Fruit fly (Drosophila melanogaster) whole organism, embryonic: ENCODE data around the gene Syx5.

Experiments
- Bteb2 ChIP-seq: fragments of 200-800 bp; sonication (Bioruptor generic); optimal IDR thresholded peaks from 2 replicates; lab custom pipeline; 2016; ENCODE audit warnings: missing biosample characterization, missing genetic modification characterization
- CG10267 ChIP-seq: fragments of 200-800 bp; sonication (Bioruptor generic); optimal IDR thresholded peaks from 2 replicates; lab custom pipeline; 2018; ENCODE audit warnings: missing biosample characterization, mild to moderate bottlenecking, missing genetic modification characterization, moderate library complexity
- CG10274 ChIP-seq: fragments of 200-800 bp; sonication (Bioruptor generic); optimal IDR thresholded peaks from 3 replicates; lab custom pipeline; 2017; ENCODE audit warnings: missing biosample characterization, mild to moderate bottlenecking, missing genetic modification characterization
- CG10979 ChIP-seq: fragments of 200-800 bp; sonication (Bioruptor generic); optimal IDR thresholded peaks from 2 replicates; lab custom pipeline; 2018; ENCODE audit warnings: missing biosample characterization, mild to moderate bottlenecking, missing genetic modification characterization, moderate library complexity
- CG11398 ChIP-seq: fragments of 200-800 bp; sonication (Bioruptor generic); optimal IDR thresholded peaks from 2 replicates; lab custom pipeline; 2016; ENCODE audit warnings: missing biosample characterization, missing genetic modification characterization
- CG12155 ChIP-seq: fragments of 200-800 bp; sonication (Bioruptor generic); optimal IDR thresholded peaks from 3 replicates; lab custom pipeline; 2016; ENCODE audit warnings: missing biosample characterization, missing genetic modification characterization
- CG15073 ChIP-seq: fragments of 200-800 bp; sonication (Bioruptor generic); optimal IDR thresholded peaks from 2 replicates; lab custom pipeline; 2016; ENCODE audit warnings: missing biosample characterization, missing genetic modification characterization
- CG17359 ChIP-seq: fragments of 200-800 bp; sonication (Bioruptor generic); optimal IDR thresholded peaks from 3 replicates; lab custom pipeline; 2018; ENCODE audit warnings: missing biosample characterization, mild to moderate bottlenecking, missing genetic modification characterization, moderate library complexity
- CG17361 ChIP-seq: fragments of 200-800 bp; sonication (Bioruptor generic); IDR thresholded peaks from 3 replicates; pipeline ENCODE4 v1.3.6; 2022; ENCODE audit warnings: missing biosample characterization, missing genetic modification characterization
- CG18599 ChIP-seq: fragments of 200-800 bp; sonication (Bioruptor generic); optimal IDR thresholded peaks from 3 replicates; lab custom pipeline; 2017; ENCODE audit warnings: missing biosample characterization, missing genetic modification characterization, mild to moderate bottlenecking, moderate library complexity, missing genetic modification reagents
- CG2712 ChIP-seq: fragments of 200-800 bp; optimal IDR thresholded peaks from 3 replicates; lab custom pipeline; 2019; ENCODE audit warnings: missing biosample characterization, mild to moderate bottlenecking, missing genetic modification characterization, moderate library complexity
- CG3163 ChIP-seq: fragments of 200-800 bp; sonication (Bioruptor generic); optimal IDR thresholded peaks from 3 replicates; lab custom pipeline; 2016; ENCODE audit warnings: missing biosample characterization, missing genetic modification characterization
- CG32772 ChIP-seq: fragments of 200-800 bp; sonication (Bioruptor generic); IDR thresholded peaks from 2 replicates; pipeline ENCODE4 v1.3.6; 2022; ENCODE audit warnings: missing biosample characterization, missing genetic modification characterization
- CG3838 ChIP-seq: fragments of 200-800 bp; sonication (Bioruptor generic); optimal IDR thresholded peaks from 3 replicates; lab custom pipeline; 2016; ENCODE audit warnings: missing biosample characterization, missing genetic modification characterization
- CG4854 ChIP-seq: fragments of 200-800 bp; sonication (Bioruptor generic); optimal IDR thresholded peaks from 2 replicates; lab custom pipeline; 2016; ENCODE audit warnings: missing biosample characterization, missing genetic modification characterization, inconsistent platforms
- CG6683 ChIP-seq: fragments of 200-800 bp; sonication (Bioruptor generic); optimal IDR thresholded peaks from 2 replicates; lab custom pipeline; 2017; ENCODE audit warnings: missing biosample characterization, mild to moderate bottlenecking, missing genetic modification characterization, missing genetic modification reagents
- CG7786 ChIP-seq: fragments of 200-800 bp; sonication (Bioruptor generic); optimal IDR thresholded peaks from 2 replicates; lab custom pipeline; 2016; ENCODE audit warnings: missing biosample characterization, missing genetic modification characterization
- CG8089 ChIP-seq: fragments of 200-800 bp; sonication (Bioruptor generic); optimal IDR thresholded peaks from 3 replicates; lab custom pipeline; 2016; ENCODE audit warnings: missing biosample characterization, missing genetic modification characterization
- CG8478 ChIP-seq: fragments of >200 bp; optimal IDR thresholded peaks from 2 replicates; lab custom pipeline; 2018
- Deaf1 ChIP-seq: fragments of 200-800 bp; optimal IDR thresholded peaks from 3 replicates; lab custom pipeline; 2019; ENCODE audit warnings: missing biosample characterization, mild to moderate bottlenecking, missing genetic modification characterization, moderate library complexity
- Dek ChIP-seq: fragments of 200-800 bp; sonication (Bioruptor generic); optimal IDR thresholded peaks from 3 replicates; lab custom pipeline; 2019; ENCODE audit warnings: missing biosample characterization, mild to moderate bottlenecking, missing genetic modification characterization, moderate library complexity
- Ets97D ChIP-seq: fragments of 200-800 bp; sonication (Bioruptor generic); optimal IDR thresholded peaks from 3 replicates; lab custom pipeline; 2016; ENCODE audit warnings: missing biosample characterization, missing genetic modification characterization
- H2.0 ChIP-seq: fragments of 200-800 bp; sonication (Bioruptor generic); IDR thresholded peaks from 2 replicates; pipeline ENCODE4 v1.3.6; 2022; ENCODE audit warnings: missing biosample characterization, missing genetic modification characterization
- HLHmδ ChIP-seq: fragments of 200-800 bp; sonication (Bioruptor generic); optimal IDR thresholded peaks from 2 replicates; lab custom pipeline; 2018; ENCODE audit warnings: missing biosample characterization, mild to moderate bottlenecking, missing genetic modification characterization, moderate library complexity
- Hand ChIP-seq: fragments of 200-800 bp; sonication (Bioruptor generic); optimal IDR thresholded peaks from 2 replicates; lab custom pipeline; 2017; ENCODE audit warnings: mild to moderate bottlenecking, missing biosample characterization, missing genetic modification reagents, missing genetic modification characterization
- Hmx ChIP-seq: fragments of 200-800 bp; sonication (Bioruptor generic); optimal IDR thresholded peaks from 2 replicates; lab custom pipeline; 2016; ENCODE audit warnings: missing biosample characterization, missing genetic modification characterization
- Mad ChIP-seq: fragments of 200-800 bp; sonication (Bioruptor generic); optimal IDR thresholded peaks from 2 replicates; lab custom pipeline; 2016; ENCODE audit warnings: missing biosample characterization, missing genetic modification characterization
- NC2β ChIP-seq: fragments of 200-800 bp; sonication (Bioruptor generic); optimal IDR thresholded peaks from 2 replicates; lab custom pipeline; 2016; ENCODE audit warnings: missing biosample characterization, missing genetic modification characterization
- Neu2 ChIP-seq: fragments of 200-800 bp; sonication (Bioruptor generic); optimal IDR thresholded peaks from 3 replicates; lab custom pipeline; 2016; ENCODE audit warnings: missing biosample characterization, missing genetic modification characterization, borderline replicate concordance
- Pdp1 ChIP-seq, 2 experiments: fragments of 200-800 bp; sonication (Bioruptor generic); optimal IDR thresholded peaks; 3 replicates each; lab custom pipeline; 2016; ENCODE audit warnings: missing biosample characterization in 2 of 2, missing genetic modification characterization in 2 of 2, mild to moderate bottlenecking in 1 of 2, moderate library complexity in 1 of 2
- ara ChIP-seq: fragments of 200-800 bp; sonication (Bioruptor generic); IDR thresholded peaks from 2 replicates; pipeline ENCODE4 v1.3.6; 2022; ENCODE audit warnings: missing biosample characterization, missing genetic modification characterization
- bab2 ChIP-seq: fragments of 200-800 bp; sonication (Bioruptor generic); optimal IDR thresholded peaks from 2 replicates; lab custom pipeline; 2016; ENCODE audit warnings: missing biosample characterization, missing genetic modification characterization
- eve ChIP-seq, 2 experiments: fragments of >200 bp; optimal IDR thresholded peaks; 2 replicates each; lab custom pipeline; 2017; ENCODE audit warnings: missing biosample characterization in 2 of 2, missing genetic modification characterization in 2 of 2
- fd96Cb ChIP-seq: fragments of 200-800 bp; sonication (Bioruptor generic); optimal IDR thresholded peaks from 2 replicates; lab custom pipeline; 2018; ENCODE audit warnings: missing biosample characterization, mild to moderate bottlenecking, missing genetic modification characterization, moderate library complexity
- gce ChIP-seq: fragments of 200-800 bp; sonication (Bioruptor generic); IDR thresholded peaks from 3 replicates; pipeline ENCODE4 v1.3.6; 2022; ENCODE audit warnings: missing biosample characterization, missing genetic modification characterization
- gsb ChIP-seq: fragments of 200-800 bp; sonication (Bioruptor generic); IDR thresholded peaks from 2 replicates; pipeline ENCODE4 v1.3.6; 2022; ENCODE audit warnings: missing biosample characterization, missing genetic modification characterization
- hkb ChIP-seq, 2 experiments: fragments of 200-800 bp in 1 of 2; fragments of >200 bp in 1 of 2; sonication (Bioruptor generic) in 1 of 2; IDR thresholded peaks in 1 of 2; optimal IDR thresholded peaks in 1 of 2; 2 replicates each; pipeline versions ENCODE4 v1.3.6 to Lab custom; 2017 to 2022; ENCODE audit warnings: missing biosample characterization in 1 of 2, missing genetic modification characterization in 1 of 2
- jing ChIP-seq: fragments of 200-800 bp; sonication (Bioruptor generic); optimal IDR thresholded peaks from 2 replicates; lab custom pipeline; 2018; ENCODE audit warnings: missing biosample characterization, mild to moderate bottlenecking, missing genetic modification characterization
- nau ChIP-seq: fragments of 200-800 bp; sonication (Bioruptor generic); optimal IDR thresholded peaks from 3 replicates; lab custom pipeline; 2017; ENCODE audit warnings: missing biosample characterization, mild to moderate bottlenecking, missing genetic modification characterization, missing genetic modification reagents
- psq ChIP-seq: fragments of 200-800 bp; sonication (Bioruptor generic); optimal IDR thresholded peaks from 2 replicates; lab custom pipeline; 2017; ENCODE audit warnings: missing biosample characterization, missing genetic modification characterization
- repo ChIP-seq: fragments of 200-800 bp; sonication (Bioruptor generic); optimal IDR thresholded peaks from 2 replicates; lab custom pipeline; 2016; ENCODE audit warnings: missing biosample characterization, missing genetic modification characterization
- sc ChIP-seq, 3 experiments: fragments of >200 bp in 2 of 3; fragments of 200-800 bp in 1 of 3; sonication (Bioruptor generic) in 1 of 3; optimal IDR thresholded peaks; 2 replicates in 2 of 3; 3 replicates in 1 of 3; lab custom pipeline; 2017; ENCODE audit warnings: mild to moderate bottlenecking in 1 of 3, missing biosample characterization in 1 of 3, missing genetic modification characterization in 1 of 3, missing genetic modification reagents in 1 of 3
- scrt ChIP-seq: fragments of 200-800 bp; sonication (Bioruptor generic); optimal IDR thresholded peaks from 2 replicates; lab custom pipeline; 2018; ENCODE audit warnings: missing biosample characterization, mild to moderate bottlenecking, missing genetic modification characterization, moderate library complexity
- sd ChIP-seq: fragments of 200-800 bp; sonication (Bioruptor generic); optimal IDR thresholded peaks from 3 replicates; lab custom pipeline; 2018; ENCODE audit warnings: missing biosample characterization, mild to moderate bottlenecking, missing genetic modification characterization, moderate library complexity
- sob ChIP-seq: fragments of 200-800 bp; sonication (Bioruptor generic); IDR thresholded peaks from 2 replicates; pipeline ENCODE4 v1.3.6; 2022; ENCODE audit warnings: missing biosample characterization, missing genetic modification characterization
- sqz ChIP-seq: fragments of 200-800 bp; sonication (Bioruptor generic); optimal IDR thresholded peaks from 3 replicates; lab custom pipeline; 2018; ENCODE audit warnings: missing biosample characterization, mild to moderate bottlenecking, missing genetic modification characterization
- sr ChIP-seq: fragments of 200-800 bp; sonication (Bioruptor generic); IDR thresholded peaks from 3 replicates; pipeline ENCODE4 v1.3.6; 2022; ENCODE audit warnings: missing biosample characterization, missing genetic modification characterization
- stc ChIP-seq: fragments of 200-800 bp; sonication (Bioruptor generic); IDR thresholded peaks from 2 replicates; pipeline ENCODE4 v1.3.6; 2022; ENCODE audit warnings: missing biosample characterization, missing genetic modification characterization
- tio ChIP-seq: fragments of 200-800 bp; sonication (Bioruptor generic); optimal IDR thresholded peaks from 2 replicates; lab custom pipeline; 2017; ENCODE audit warnings: missing biosample characterization, missing genetic modification characterization, inconsistent platforms
- zfh1 ChIP-seq: fragments of 200-800 bp; sonication (Bioruptor generic); IDR thresholded peaks from 3 replicates; pipeline ENCODE4 v1.3.6; 2022; ENCODE audit warnings: missing biosample characterization, missing genetic modification characterization

The Syx5 gene

dm6 chr2L:16275809-16276178 is 31.4 kb upstream of the Syx5 start (continued):
- TF ChIP-seq CG17361 (GFP tag; lab: Robert Waterston, UW): peak; percentile 56; the same call in 2 of the 3 replicates
- TF ChIP-seq CG10274 (GFP tag; lab: Kevin White, UChicago): no peak
- TF ChIP-seq sqz (GFP tag; lab: Kevin White, UChicago): no peak
- TF ChIP-seq NC2β (GFP tag; lab: Kevin White, UChicago): no peak
- no peak for TF ChIP-seq CG15073 (GFP tag; lab: Kevin White, UChicago)
- TF ChIP-seq tio (GFP tag; lab: Kevin White, UChicago): peak; percentile 0
- no peak for TF ChIP-seq psq (GFP tag; lab: Kevin White, UChicago)
- TF ChIP-seq H2.0 (GFP tag; lab: Robert Waterston, UW): no peak
- TF ChIP-seq nau (GFP tag; lab: Kevin White, UChicago): peak; percentile 20
- TF ChIP-seq CG17359 (tag; lab: Kevin White, UChicago): peak; percentile 48
- TF ChIP-seq zfh1 (GFP tag; lab: Robert Waterston, UW): peak; percentile 19; the same call in 1 of the 3 replicates
- peak; percentile 44 for TF ChIP-seq CG10979
- no peak for TF ChIP-seq Ets97D (GFP tag; lab: Kevin White, UChicago)
- peak; percentile 50 for TF ChIP-seq scrt (GFP tag; lab: Kevin White, UChicago)
- TF ChIP-seq CG6683 (GFP tag; lab: Kevin White, UChicago): peak; percentile 40
- peak; percentile 40; the same call in 1 of the 2 replicates for TF ChIP-seq sob
- no peak for TF ChIP-seq CG8089 (GFP tag; lab: Kevin White, UChicago)
- TF ChIP-seq sd: peak; percentile 29
- TF ChIP-seq HLHmδ (GFP tag; lab: Kevin White, UChicago): no peak
- peak; percentile 36 for TF ChIP-seq CG10267 (tag; lab: Kevin White, UChicago)
- peak; percentile 13 for TF ChIP-seq Mad (GFP tag; lab: Kevin White, UChicago)
- TF ChIP-seq CG8478 (lab: Kevin White, UChicago): no peak
- peak; percentile 78 for TF ChIP-seq Neu2
- 0 out of 3 replicates have a peak, but pooled peaks have one; percentile 28 for TF ChIP-seq sr
- no peak for TF ChIP-seq Hmx (GFP tag; lab: Kevin White, UChicago)
- TF ChIP-seq eve (GFP tag; optimal IDR thresholded peaks at IDR 0.05; lab: Kevin White, UChicago): peak in 1 of 2 experiments; percentile 80
- TF ChIP-seq jing (GFP tag; lab: Kevin White, UChicago): peak; percentile 33
- peak in 1 of 2 experiments; percentile 24 for TF ChIP-seq Pdp1 (GFP tag; optimal IDR thresholded peaks at IDR 0.05; lab: Kevin White, UChicago)
- peak; percentile 86 for TF ChIP-seq CG18599 (GFP tag; lab: Kevin White, UChicago)
- TF ChIP-seq CG3838 (GFP tag; lab: Kevin White, UChicago): peak; percentile 17
- peak; percentile 39 for TF ChIP-seq Hand (GFP tag; lab: Kevin White, UChicago)
- no peak for TF ChIP-seq hkb (optimal IDR thresholded peaks at IDR 0.05; lab: Kevin White, UChicago)
- TF ChIP-seq hkb (GFP tag; IDR thresholded peaks at IDR 0.05; lab: Robert Waterston, UW): peak; percentile 36; the same call in 1 of the 2 replicates
- no peak for TF ChIP-seq sc (optimal IDR thresholded peaks at IDR 0.05; lab: Kevin White, UChicago)
- no peak for TF ChIP-seq sc (GFP tag; optimal IDR thresholded peaks at IDR 0.05; lab: Kevin White, UChicago)
- TF ChIP-seq Bteb2 (GFP tag; lab: Kevin White, UChicago): peak; percentile 2
- no peak for TF ChIP-seq gsb
- TF ChIP-seq fd96Cb: peak; percentile 38
- no peak for TF ChIP-seq CG11398 (GFP tag; lab: Kevin White, UChicago)
- TF ChIP-seq Deaf1 (tag; lab: Kevin White, UChicago): no peak
- TF ChIP-seq bab2: peak; percentile 16
- peak; percentile 44 for TF ChIP-seq CG2712 (tag; lab: Kevin White, UChicago)
- TF ChIP-seq CG12155: peak; percentile 34
- peak; percentile 18 for TF ChIP-seq CG7786 (GFP tag; lab: Kevin White, UChicago)
- peak; percentile 42; the same call in 1 of the 2 replicates for TF ChIP-seq CG32772 (GFP tag; lab: Robert Waterston, UW)
- no peak for TF ChIP-seq repo (GFP tag; lab: Kevin White, UChicago)
- no peak for TF ChIP-seq ara (GFP tag; lab: Robert Waterston, UW)
- no peak for TF ChIP-seq CG3163 (GFP tag; lab: Kevin White, UChicago)
- 0 out of 2 replicates have a peak, but pooled peaks have one; percentile 8 for TF ChIP-seq stc (GFP tag; lab: Robert Waterston, UW)
- no peak for TF ChIP-seq gce (GFP tag; lab: Robert Waterston, UW)
- TF ChIP-seq Dek (tag; lab: Kevin White, UChicago): peak; percentile 4
- peak; percentile 33 for TF ChIP-seq CG4854
